Fruit fly (Drosophila melanogaster) whole organism, pupa: ENCODE data around the gene CIAPIN1.

ENCODE experiments used
- CG10348 ChIP-seq: fragments of 200-800 bp; sonication (Bioruptor generic); IDR thresholded peaks from 2 replicates; pipeline ENCODE4 v1.3.6; 2022; ENCODE audit warnings: missing biosample characterization, missing genetic modification characterization
- CG12605 ChIP-seq: fragments of 200-800 bp; sonication (Bioruptor generic); IDR thresholded peaks from 2 replicates; pipeline ENCODE4 v1.3.6; 2022; ENCODE audit warnings: missing biosample characterization, missing genetic modification characterization
- CG13204 ChIP-seq: fragments of 200-800 bp; sonication (Bioruptor generic); optimal IDR thresholded peaks from 2 replicates; lab custom pipeline; 2018; ENCODE audit warnings: missing biosample characterization, mild to moderate bottlenecking, missing genetic modification characterization, moderate library complexity
- CG14655 ChIP-seq: fragments of 200-800 bp; sonication (Bioruptor generic); optimal IDR thresholded peaks from 3 replicates; lab custom pipeline; 2017; ENCODE audit warnings: mild to moderate bottlenecking, missing biosample characterization, missing genetic modification reagents, missing genetic modification characterization
- CG15710 ChIP-seq: fragments of 200-800 bp; sonication (Bioruptor generic); optimal IDR thresholded peaks from 2 replicates; lab custom pipeline; 2018; ENCODE audit warnings: missing biosample characterization, mild to moderate bottlenecking, missing genetic modification characterization, moderate library complexity
- CG17806 ChIP-seq: fragments of 200-800 bp; sonication (Bioruptor generic); optimal IDR thresholded peaks from 2 replicates; lab custom pipeline; 2018; ENCODE audit warnings: missing biosample characterization, mild to moderate bottlenecking, missing genetic modification characterization, moderate library complexity
- CG32121 ChIP-seq: fragments of 200-800 bp; sonication (Bioruptor generic); IDR thresholded peaks from 2 replicates; pipeline ENCODE4 v1.3.6; 2022; ENCODE audit warnings: missing biosample characterization, missing genetic modification characterization
- CG34367 ChIP-seq: fragments of 200-800 bp; sonication (Bioruptor generic); optimal IDR thresholded peaks from 2 replicates; lab custom pipeline; 2018; ENCODE audit warnings: missing biosample characterization, mild to moderate bottlenecking, missing genetic modification characterization
- CG4496 ChIP-seq: fragments of 200-800 bp; sonication (Bioruptor generic); IDR thresholded peaks from 3 replicates; pipeline ENCODE4 v1.3.6; 2022; ENCODE audit warnings: missing biosample characterization, missing genetic modification characterization
- CG8159 ChIP-seq: fragments of 200-800 bp; sonication (Bioruptor generic); optimal IDR thresholded peaks from 3 replicates; lab custom pipeline; 2018; ENCODE audit warnings: missing biosample characterization, mild to moderate bottlenecking, missing genetic modification characterization, moderate library complexity
- CG8301 ChIP-seq: fragments of 200-800 bp; sonication (Bioruptor generic); optimal IDR thresholded peaks from 2 replicates; lab custom pipeline; 2018; ENCODE audit warnings: missing biosample characterization, mild to moderate bottlenecking, missing genetic modification characterization
- CG9948 ChIP-seq: fragments of 200-800 bp; sonication (Bioruptor generic); optimal IDR thresholded peaks from 2 replicates; lab custom pipeline; 2018; ENCODE audit warnings: missing biosample characterization, mild to moderate bottlenecking, missing genetic modification characterization, moderate library complexity
- D1 ChIP-seq: fragments of 200-800 bp; sonication (Bioruptor generic); optimal IDR thresholded peaks from 2 replicates; lab custom pipeline; 2018; ENCODE audit warnings: missing biosample characterization, mild to moderate bottlenecking, missing genetic modification characterization, moderate library complexity
- EcR ChIP-seq: fragments of 200-800 bp; sonication (Bioruptor generic); optimal IDR thresholded peaks from 3 replicates; lab custom pipeline; 2019; ENCODE audit warnings: missing biosample characterization, missing genetic modification characterization, mild to moderate bottlenecking, moderate library complexity, missing genetic modification reagents
- Ets98B ChIP-seq: fragments of 200-800 bp; sonication (Bioruptor generic); IDR thresholded peaks from 2 replicates; pipeline ENCODE4 v1.3.6; 2022; ENCODE audit warnings: missing biosample characterization, missing genetic modification characterization
- Pif1A ChIP-seq: fragments of 200-800 bp; sonication (Bioruptor generic); optimal IDR thresholded peaks from 3 replicates; lab custom pipeline; 2016; ENCODE audit warnings: missing biosample characterization, missing genetic modification characterization
- Pif1B ChIP-seq: fragments of 200-800 bp; sonication (Bioruptor generic); optimal IDR thresholded peaks from 3 replicates; lab custom pipeline; 2016; ENCODE audit warnings: missing biosample characterization, missing genetic modification characterization
- Snoo ChIP-seq: fragments of 200-800 bp; sonication (Bioruptor generic); optimal IDR thresholded peaks from 3 replicates; lab custom pipeline; 2017; ENCODE audit warnings: missing biosample characterization, mild to moderate bottlenecking, missing genetic modification characterization, inconsistent platforms
- fd96Ca ChIP-seq: fragments of 200-800 bp; sonication (Bioruptor generic); IDR thresholded peaks from 3 replicates; pipeline ENCODE4 v1.3.6; 2022; ENCODE audit warnings: missing biosample characterization, missing genetic modification characterization
- gl ChIP-seq: fragments of 200-800 bp; sonication (Bioruptor generic); optimal IDR thresholded peaks from 2 replicates; lab custom pipeline; 2018; ENCODE audit warnings: missing biosample characterization, mild to moderate bottlenecking, missing genetic modification characterization
- rn ChIP-seq: fragments of 200-800 bp; sonication (Bioruptor generic); IDR thresholded peaks from 2 replicates; pipeline ENCODE4 v1.3.6; 2022; ENCODE audit warnings: missing biosample characterization, missing genetic modification characterization

The CIAPIN1 gene

dm6 chr2L:14995594-14996463, 42.8 kb downstream of the CIAPIN1 start:
- TF ChIP-seq Ets98B (GFP tag; lab: Robert Waterston, UW) (peak; percentile 91), Pif1A (GFP tag; lab: Kevin White, UChicago) (peak; percentile 88), CG15710 (tag; lab: Kevin White, UChicago) (peak; percentile 98), CG32121 (peak; percentile 97), CG34367 (tag; lab: Kevin White, UChicago) (peak; percentile 94), Snoo (peak; percentile 85), CG14655 (GFP tag; lab: Kevin White, UChicago) (peak; percentile 91), D1 (tag; lab: Kevin White, UChicago) (peak; percentile 96), CG13204 (GFP tag; lab: Kevin White, UChicago) (peak; percentile 79), Pif1B (peak; percentile 92), rn (GFP tag; lab: Robert Waterston, UW) (peak; percentile 91), CG8159 (tag; lab: Kevin White, UChicago) (peak; percentile 98), EcR (GFP tag; lab: Kevin White, UChicago) (peak; percentile 82), CG8301 (tag; lab: Kevin White, UChicago) (peak; percentile 91), CG9948 (tag; lab: Kevin White, UChicago) (peak; percentile 96), CG4496 (GFP tag; lab: Robert Waterston, UW) (peak; percentile 96), CG12605 (GFP tag; lab: Robert Waterston, UW) (peak; percentile 89), CG17806 (tag; lab: Kevin White, UChicago) (peak; percentile 97), gl (tag; lab: Kevin White, UChicago) (peak; percentile 90), CG10348 (peak; percentile 74; the same call in 1 of the 2 replicates), fd96Ca (GFP tag; lab: Robert Waterston, UW) (peak; percentile 90)
- TF ChIP-seq, all 21 proteins: peak for 21

- peak; percentile 39 for TF ChIP-seq CG17806 (tag; lab: Kevin White, UChicago)
- no peak for TF ChIP-seq CG12605 (GFP tag; lab: Robert Waterston, UW)
- peak; percentile 47 for TF ChIP-seq CG34367 (tag; lab: Kevin White, UChicago)
- peak; percentile 15 for TF ChIP-seq Pif1B
- peak; percentile 74 for TF ChIP-seq CG8159 (tag; lab: Kevin White, UChicago)
- TF ChIP-seq CG9948 (tag; lab: Kevin White, UChicago) = peak; percentile 62
- no peak for TF ChIP-seq rn (GFP tag; lab: Robert Waterston, UW)
- TF ChIP-seq CG15710 (tag; lab: Kevin White, UChicago) = peak; percentile 73
- TF ChIP-seq CG14655 (GFP tag; lab: Kevin White, UChicago) = peak; percentile 17
- peak; percentile 26; the same call in 1 of the 3 replicates for TF ChIP-seq CG4496 (GFP tag; lab: Robert Waterston, UW)
- TF ChIP-seq, all 21 proteins: peak for 8
These were observed 43.7 kb downstream of the CIAPIN1 start for dm6 chr2L:14994834-14995506.

- TF ChIP-seq CG32121 (no peak), CG8301 (tag; lab: Kevin White, UChicago) (no peak), Pif1A (GFP tag; lab: Kevin White, UChicago) (no peak), rn (GFP tag; lab: Robert Waterston, UW) (no peak), CG10348 (no peak), CG34367 (tag; lab: Kevin White, UChicago) (no peak), CG13204 (GFP tag; lab: Kevin White, UChicago) (no peak), CG14655 (GFP tag; lab: Kevin White, UChicago) (no peak), Pif1B (no peak), EcR (GFP tag; lab: Kevin White, UChicago) (no peak), CG12605 (GFP tag; lab: Robert Waterston, UW) (no peak), Snoo (no peak), fd96Ca (GFP tag; lab: Robert Waterston, UW) (no peak), CG8159 (tag; lab: Kevin White, UChicago) (no peak), CG9948 (tag; lab: Kevin White, UChicago) (no peak), CG17806 (tag; lab: Kevin White, UChicago) (no peak), CG4496 (GFP tag; lab: Robert Waterston, UW) (no peak)
These were observed 45.8 kb downstream of the CIAPIN1 start for dm6 chr2L:14992889-14993288.
